Fruit fly (Drosophila melanogaster) whole organism, adult: Measurements from ENCODE around the gene CG46397.

Source experiments
- CG11617 ChIP-seq: fragments of 200-800 bp; sonication (Bioruptor generic); optimal IDR thresholded peaks from 2 replicates; lab custom pipeline; 2017; ENCODE audit warnings: mild to moderate bottlenecking, missing biosample characterization, missing genetic modification reagents, missing genetic modification characterization
- CG12768 ChIP-seq: fragments of 200-800 bp; sonication (Bioruptor generic); optimal IDR thresholded peaks from 2 replicates; lab custom pipeline; 2017; ENCODE audit warnings: missing biosample characterization, missing genetic modification characterization, mild to moderate bottlenecking, moderate library complexity, missing genetic modification reagents
- CG14711 ChIP-seq: fragments of 200-800 bp; sonication (Bioruptor generic); optimal IDR thresholded peaks from 2 replicates; lab custom pipeline; 2018; ENCODE audit warnings: missing biosample characterization, mild to moderate bottlenecking, missing genetic modification characterization, moderate library complexity
- CG1620 ChIP-seq: fragments of 200-800 bp; sonication (Bioruptor generic); optimal IDR thresholded peaks from 2 replicates; lab custom pipeline; 2016; ENCODE audit warnings: missing biosample characterization, missing genetic modification characterization
- CG33017 ChIP-seq: fragments of 200-800 bp; sonication (Bioruptor generic); optimal IDR thresholded peaks from 2 replicates; lab custom pipeline; 2018; ENCODE audit warnings: missing biosample characterization, mild to moderate bottlenecking, missing genetic modification characterization, moderate library complexity
- CG5204 ChIP-seq: fragments of 200-800 bp; sonication (Bioruptor generic); optimal IDR thresholded peaks from 2 replicates; lab custom pipeline; 2016; ENCODE audit warnings: missing biosample characterization, missing genetic modification characterization
- CG7045 ChIP-seq: fragments of 200-800 bp; sonication (Bioruptor generic); optimal IDR thresholded peaks from 2 replicates; lab custom pipeline; 2017; ENCODE audit warnings: missing biosample characterization, mild to moderate bottlenecking, missing genetic modification characterization
- CG7101 ChIP-seq: fragments of 200-800 bp; sonication (Bioruptor generic); optimal IDR thresholded peaks from 2 replicates; lab custom pipeline; 2018; ENCODE audit warnings: missing biosample characterization, mild to moderate bottlenecking, missing genetic modification characterization, moderate library complexity
- Clk ChIP-seq: fragments of 200-800 bp; sonication (Bioruptor generic); optimal IDR thresholded peaks from 2 replicates; lab custom pipeline; 2017; ENCODE audit warnings: missing biosample characterization, missing genetic modification characterization
- Crg-1 ChIP-seq: fragments of 200-800 bp; sonication (Bioruptor generic); optimal IDR thresholded peaks from 2 replicates; lab custom pipeline; 2016; ENCODE audit warnings: missing biosample characterization, missing genetic modification characterization
- Hr96 ChIP-seq: fragments of 200-800 bp; sonication (Bioruptor generic); optimal IDR thresholded peaks from 2 replicates; lab custom pipeline; 2016; ENCODE audit warnings: missing biosample characterization, missing genetic modification characterization
- Mnt ChIP-seq: fragments of 200-800 bp; sonication (Bioruptor generic); optimal IDR thresholded peaks from 2 replicates; lab custom pipeline; 2016; ENCODE audit warnings: missing biosample characterization, mild to moderate bottlenecking, missing genetic modification characterization
- bab1 ChIP-seq: fragments of 200-800 bp; sonication (Bioruptor generic); optimal IDR thresholded peaks from 3 replicates; lab custom pipeline; 2019; ENCODE audit warnings: missing biosample characterization, mild to moderate bottlenecking, missing genetic modification characterization, moderate library complexity
- cic ChIP-seq: fragments of 200-800 bp; sonication (Bioruptor generic); optimal IDR thresholded peaks from 2 replicates; lab custom pipeline; 2017; ENCODE audit warnings: missing biosample characterization, mild to moderate bottlenecking, missing genetic modification characterization, moderate library complexity
- cnc ChIP-seq, 2 experiments: fragments of >200 bp; optimal IDR thresholded peaks; 2 replicates each; lab custom pipeline; 2017
- kay ChIP-seq: fragments of 200-800 bp; sonication (Bioruptor generic); peaks from one replicate; lab custom pipeline; 2016; ENCODE audit warnings: missing biosample characterization, missing genetic modification characterization, borderline replicate concordance
- ovo ChIP-seq: fragments of 200-800 bp; sonication (Bioruptor generic); optimal IDR thresholded peaks from 2 replicates; lab custom pipeline; 2016; ENCODE audit warnings: missing biosample characterization, missing genetic modification characterization
- pad ChIP-seq: fragments of 200-800 bp; sonication (Bioruptor generic); optimal IDR thresholded peaks from 3 replicates; lab custom pipeline; 2017; ENCODE audit warnings: missing biosample characterization, missing genetic modification characterization, mild to moderate bottlenecking, moderate library complexity, missing genetic modification reagents
- tj ChIP-seq: fragments of 200-800 bp; sonication (Bioruptor generic); optimal IDR thresholded peaks from 3 replicates; lab custom pipeline; 2017; ENCODE audit warnings: missing biosample characterization, mild to moderate bottlenecking, missing genetic modification characterization, moderate library complexity
- toe ChIP-seq: fragments of 200-800 bp; sonication (Bioruptor generic); optimal IDR thresholded peaks from 2 replicates; lab custom pipeline; 2016; ENCODE audit warnings: missing biosample characterization, missing genetic modification characterization

The CG46397 gene

dm6 chr2L:8952194-8953037 is 5.3 kb downstream of the CG46397 start:
- TF ChIP-seq Hr96 (GFP tag; lab: Kevin White, UChicago) (no peak), CG1620 (GFP tag; lab: Kevin White, UChicago) (no peak), cic (GFP tag; lab: Kevin White, UChicago) (peak; percentile 67), tj (GFP tag; lab: Kevin White, UChicago) (peak; percentile 73), Mnt (GFP tag; lab: Kevin White, UChicago) (no peak), CG33017 (tag; lab: Kevin White, UChicago) (peak; percentile 72), kay (peak; percentile 96), CG14711 (tag; lab: Kevin White, UChicago) (no peak), toe (GFP tag; lab: Kevin White, UChicago) (no peak), pad (GFP tag; lab: Kevin White, UChicago) (peak; percentile 4), CG7045 (GFP tag; lab: Kevin White, UChicago) (no peak), CG7101 (tag; lab: Kevin White, UChicago) (peak; percentile 56), cnc (optimal IDR thresholded peaks at IDR 0.05; lab: Kevin White, UChicago) (no peak), Clk (GFP tag; lab: Kevin White, UChicago) (no peak), ovo (GFP tag; lab: Kevin White, UChicago) (peak; percentile 37), CG12768 (GFP tag; lab: Kevin White, UChicago) (peak; percentile 53), bab1 (GFP tag; lab: Kevin White, UChicago) (no peak), CG11617 (GFP tag; lab: Kevin White, UChicago) (peak; percentile 11), CG5204 (GFP tag; lab: Kevin White, UChicago) (peak; percentile 44), Crg-1 (GFP tag; lab: Kevin White, UChicago) (no peak)

dm6 chr2L:8955597-8956335 is 8.7 kb downstream of the CG46397 start:
- TF ChIP-seq CG33017 (tag; lab: Kevin White, UChicago) (peak; percentile 15), kay (peak; percentile 14), Mnt (GFP tag; lab: Kevin White, UChicago) (peak; percentile 66), CG12768 (GFP tag; lab: Kevin White, UChicago) (no peak), ovo (GFP tag; lab: Kevin White, UChicago) (no peak), cic (GFP tag; lab: Kevin White, UChicago) (peak; percentile 74), CG7045 (GFP tag; lab: Kevin White, UChicago) (no peak), pad (GFP tag; lab: Kevin White, UChicago) (no peak), Crg-1 (GFP tag; lab: Kevin White, UChicago) (peak; percentile 16), cnc (optimal IDR thresholded peaks at IDR 0.05; lab: Kevin White, UChicago) (no peak), CG7101 (tag; lab: Kevin White, UChicago) (no peak), Clk (GFP tag; lab: Kevin White, UChicago) (no peak)

dm6 chr2L:8956336-8956726 is 9.3 kb downstream of the CG46397 start:
- TF ChIP-seq cic (GFP tag; lab: Kevin White, UChicago) (no peak), CG7101 (tag; lab: Kevin White, UChicago) (no peak), Hr96 (GFP tag; lab: Kevin White, UChicago) (no peak), tj (GFP tag; lab: Kevin White, UChicago) (no peak), kay (peak; percentile 18)

dm6 chr2L:8957152-8957551 is 10.1 kb downstream of the CG46397 start:
- TF ChIP-seq CG11617 (GFP tag; lab: Kevin White, UChicago) (no peak), CG5204 (GFP tag; lab: Kevin White, UChicago) (no peak), Hr96 (GFP tag; lab: Kevin White, UChicago) (no peak), CG7045 (GFP tag; lab: Kevin White, UChicago) (no peak)

dm6 chr2L:8958046-8958497 is 11.0 kb downstream of the CG46397 start:
- TF ChIP-seq CG5204 (GFP tag; lab: Kevin White, UChicago): peak; percentile 71
- peak; percentile 60 for TF ChIP-seq CG7045 (GFP tag; lab: Kevin White, UChicago)
- peak; percentile 33 for TF ChIP-seq pad (GFP tag; lab: Kevin White, UChicago)
- TF ChIP-seq Clk (GFP tag; lab: Kevin White, UChicago): peak; percentile 19
- TF ChIP-seq cnc (optimal IDR thresholded peaks at IDR 0.05; lab: Kevin White, UChicago): no peak
- TF ChIP-seq Crg-1 (GFP tag; lab: Kevin White, UChicago): peak; percentile 43
- peak; percentile 84 for TF ChIP-seq CG33017 (tag; lab: Kevin White, UChicago)
- TF ChIP-seq CG1620 (GFP tag; lab: Kevin White, UChicago): peak; percentile 52
- peak; percentile 23 for TF ChIP-seq Mnt (GFP tag; lab: Kevin White, UChicago)
- TF ChIP-seq CG12768 (GFP tag; lab: Kevin White, UChicago): peak; percentile 49
- TF ChIP-seq kay: peak; percentile 80
- peak; percentile 73 for TF ChIP-seq CG11617 (GFP tag; lab: Kevin White, UChicago)
- peak; percentile 55 for TF ChIP-seq toe (GFP tag; lab: Kevin White, UChicago)
- TF ChIP-seq cic (GFP tag; lab: Kevin White, UChicago): no peak
- TF ChIP-seq bab1 (GFP tag; lab: Kevin White, UChicago): peak; percentile 81
- TF ChIP-seq CG14711 (tag; lab: Kevin White, UChicago): peak; percentile 81
- peak; percentile 62 for TF ChIP-seq Hr96 (GFP tag; lab: Kevin White, UChicago)
- TF ChIP-seq ovo (GFP tag; lab: Kevin White, UChicago): peak; percentile 15
- TF ChIP-seq CG7101 (tag; lab: Kevin White, UChicago): peak; percentile 87
- TF ChIP-seq tj (GFP tag; lab: Kevin White, UChicago): peak; percentile 35
